Worm (Caenorhabditis elegans): ENCODE results near the gene frg-1.

DNA sequence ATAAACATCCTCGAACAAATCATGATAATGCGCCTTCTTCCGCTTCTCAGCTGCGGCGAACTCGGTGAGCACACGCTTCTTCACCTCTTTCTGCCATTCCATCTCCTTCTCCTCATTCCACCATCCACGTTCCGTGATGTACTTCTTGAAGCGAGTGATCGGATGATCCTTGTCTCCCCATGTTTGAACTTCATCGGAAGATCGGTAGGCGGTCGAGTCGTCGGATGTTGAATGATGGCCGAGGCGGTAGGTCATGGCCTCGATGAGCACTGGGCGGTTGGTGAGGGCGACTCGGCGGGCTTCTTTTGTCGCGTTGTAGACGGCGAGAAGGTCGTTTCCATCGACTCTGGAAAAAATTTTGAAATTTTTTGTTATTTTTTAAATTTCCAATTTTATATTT is 10.6 kb upstream of the frg-1 start:
- TF ChIP-seq R02D3.7 (tag; optimal IDR thresholded peaks at IDR 0.05) (no peak), nhr-77 (tag; optimal IDR thresholded peaks at IDR 0.05) (no peak), dmd-6 (GFP tag; IDR thresholded peaks at IDR 0.05) (no peak), D1046.2 (GFP tag; IDR thresholded peaks at IDR 0.05) (no peak), lin-15B (tag; optimal IDR thresholded peaks at IDR 0.05) (no peak), lin-29 (GFP tag; IDR thresholded peaks at IDR 0.05) (no peak)
